Worm (Caenorhabditis elegans): ENCODE data around the gene R05D8.11.

DNA sequence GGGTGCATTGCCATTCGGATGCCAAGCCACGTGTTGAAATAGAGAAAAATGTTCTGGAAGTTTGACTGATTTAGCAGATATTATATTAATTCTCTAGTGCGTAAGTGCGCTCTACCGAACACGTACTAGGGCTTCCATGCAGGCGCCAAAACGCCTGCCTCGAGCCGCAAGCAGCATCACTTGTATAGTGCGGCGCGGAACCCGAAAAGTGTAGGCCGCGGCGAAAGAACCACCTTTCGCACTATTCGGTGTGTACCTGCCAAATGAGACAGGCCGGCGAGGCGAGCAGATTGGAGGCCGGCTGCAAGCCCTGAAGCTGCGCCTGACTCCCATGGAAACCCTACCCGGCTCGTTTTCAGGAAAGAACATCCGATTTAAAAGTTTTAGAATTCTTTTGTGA, 41.1 kb downstream of the R05D8.11 start:
- TF ChIP-seq dao-5 (tag; optimal IDR thresholded peaks at IDR 0.05), result no peak
- no peak for TF ChIP-seq W03F9.2 (tag; optimal IDR thresholded peaks at IDR 0.05)
- no peak for TF ChIP-seq him-1 (tag; optimal IDR thresholded peaks at IDR 0.05)

Measured in whole organism, L4/young adult.